Worm (Caenorhabditis elegans) whole organism, young adult: Measurements from ENCODE around the gene F41H10.5.

Experiments used
- C06A6.2 ChIP-seq: fragments of 200-800 bp; sonication (Bioruptor generic); conservative IDR thresholded peaks from 2 replicates; pipeline ENCODE4 v1.3.6; 2022; ENCODE audit warnings: missing genetic modification characterization, missing compliant biosample characterization
- C17E4.6 ChIP-seq: fragments of 200-800 bp; sonication (Bioruptor generic); IDR thresholded peaks from 2 replicates; pipeline ENCODE4 v1.3.6; 2022; ENCODE audit warnings: missing genetic modification reagents, missing genetic modification characterization, missing compliant biosample characterization
- F23B12.7 ChIP-seq: sonication (generic microtip); optimal IDR thresholded peaks from 2 replicates; lab custom pipeline; 2017; ENCODE audit warnings: missing genetic modification characterization, mild to moderate bottlenecking, missing compliant biosample characterization, antibody characterized with exemption, moderate library complexity; ENCODE audit not compliant: insufficient read depth
- Y53F4B.3 ChIP-seq: fragments of 200-800 bp; sonication (Bioruptor generic); IDR thresholded peaks from 2 replicates; pipeline ENCODE4 v1.3.6; 2022; ENCODE audit warnings: missing genetic modification reagents, missing genetic modification characterization, missing compliant biosample characterization
- Y95B8A.8 ChIP-seq: fragments of 200-800 bp; sonication (Bioruptor generic); IDR thresholded peaks from 2 replicates; pipeline ENCODE4 v1.3.6; 2022; ENCODE audit warnings: missing genetic modification reagents, missing genetic modification characterization, missing compliant biosample characterization
- ZK185.1 ChIP-seq: sonication (generic microtip); optimal IDR thresholded peaks from 2 replicates; lab custom pipeline; 2016; ENCODE audit warnings: mild to moderate bottlenecking, missing genetic modification characterization, missing compliant biosample characterization; ENCODE audit not compliant: poor library complexity, severe bottlenecking
- ama-1 ChIP-seq, 3 experiments: fragments of 150-350 bp in 1 of 3; sonication (generic microtip) in 2 of 3; optimal IDR thresholded peaks; 2 replicates each; lab custom pipeline; 2014 to 2018; ENCODE audit warnings: missing biosample characterization in 2 of 3, missing genetic modification characterization in 2 of 3, missing genetic modification reagents in 2 of 3
- aptf-3 ChIP-seq: fragments of 200-800 bp; sonication (Bioruptor generic); IDR thresholded peaks from 2 replicates; pipeline ENCODE4 v1.3.6; 2022; ENCODE audit warnings: missing genetic modification characterization, missing compliant biosample characterization
- athp-1 ChIP-seq: sonication (generic microtip); optimal IDR thresholded peaks from 2 replicates; lab custom pipeline; 2017; ENCODE audit warnings: mild to moderate bottlenecking, missing genetic modification characterization, missing compliant biosample characterization
- cebp-1 ChIP-seq, 2 experiments: fragments of 200-800 bp in 1 of 2; sonication (Bioruptor generic) in 1 of 2; sonication (generic microtip) in 1 of 2; IDR thresholded peaks in 1 of 2; optimal IDR thresholded peaks in 1 of 2; 2 replicates each; pipeline versions ENCODE4 v1.3.6 to Lab custom; 2017 to 2022; ENCODE audit warnings: missing compliant biosample characterization in 2 of 2, missing genetic modification characterization in 2 of 2, mild to moderate bottlenecking in 1 of 2, missing genetic modification reagents in 1 of 2, moderate library complexity in 1 of 2
- ceh-100 ChIP-seq: fragments of 200-800 bp; sonication (Bioruptor generic); IDR thresholded peaks from 2 replicates; pipeline ENCODE4 v1.3.6; 2022; ENCODE audit warnings: missing genetic modification reagents, missing genetic modification characterization, missing compliant biosample characterization
- ceh-58 ChIP-seq: fragments of 200-800 bp; sonication (Bioruptor generic); IDR thresholded peaks from 2 replicates; pipeline ENCODE4 v1.3.6; 2022; ENCODE audit warnings: missing genetic modification characterization, missing compliant biosample characterization
- ceh-91 ChIP-seq: fragments of 200-800 bp; sonication (Bioruptor generic); IDR thresholded peaks from 2 replicates; pipeline ENCODE4 v1.3.6; 2022; ENCODE audit warnings: missing genetic modification reagents, missing genetic modification characterization, missing compliant biosample characterization
- efl-1 ChIP-seq: fragments of 150-350 bp; optimal IDR thresholded peaks from 2 replicates; lab custom pipeline; 2014; ENCODE audit warnings: missing biosample characterization, missing genetic modification reagents, missing genetic modification characterization
- hmg-1.2 ChIP-seq: fragments of 200-800 bp; sonication (Bioruptor generic); IDR thresholded peaks from 2 replicates; pipeline ENCODE4 v1.3.6; 2022; ENCODE audit warnings: missing genetic modification reagents, missing genetic modification characterization, missing compliant biosample characterization
- hrde-1 ChIP-seq: sonication (generic microtip); optimal IDR thresholded peaks from 2 replicates; lab custom pipeline; 2016; ENCODE audit warnings: missing genetic modification characterization, mild to moderate bottlenecking, missing compliant biosample characterization, moderate library complexity, missing genotype, missing genetic modification reagents, borderline replicate concordance
- lag-1 ChIP-seq: fragments of 200-800 bp; sonication (Bioruptor generic); IDR thresholded peaks from 2 replicates; pipeline ENCODE4 v1.3.6; 2022; ENCODE audit warnings: missing genetic modification reagents, missing genetic modification characterization, missing compliant biosample characterization
- lin-26 ChIP-seq: fragments of 200-800 bp; sonication (Bioruptor generic); IDR thresholded peaks from 2 replicates; pipeline ENCODE4 v1.3.6; 2022; ENCODE audit warnings: missing genetic modification reagents, missing genetic modification characterization, missing compliant biosample characterization
- lsl-1 ChIP-seq: fragments of 200-800 bp; sonication (Bioruptor generic); optimal IDR thresholded peaks from 2 replicates; lab custom pipeline; 2018; ENCODE audit warnings: mild to moderate bottlenecking, missing genetic modification characterization, moderate library complexity, missing compliant biosample characterization
- mcd-1 ChIP-seq: fragments of 200-800 bp; sonication (Bioruptor generic); IDR thresholded peaks from 2 replicates; pipeline ENCODE4 v1.3.6; 2022; ENCODE audit warnings: missing genetic modification reagents, missing genetic modification characterization, missing compliant biosample characterization
- mes-4 ChIP-seq: sonication (generic microtip); optimal IDR thresholded peaks from 2 replicates; lab custom pipeline; 2016; ENCODE audit warnings: missing genotype, missing genetic modification characterization, missing compliant biosample characterization
- nhr-80 ChIP-seq: sonication (generic microtip); optimal IDR thresholded peaks from 2 replicates; lab custom pipeline; 2016; ENCODE audit warnings: missing genetic modification characterization, missing compliant biosample characterization
- nhr-90 ChIP-seq: sonication (generic microtip); optimal IDR thresholded peaks from 2 replicates; lab custom pipeline; 2016; ENCODE audit warnings: missing genotype, mild to moderate bottlenecking, missing genetic modification characterization, missing compliant biosample characterization
- rpc-1 ChIP-seq, 2 experiments: fragments of 150-350 bp in 1 of 2; sonication (generic microtip) in 1 of 2; optimal IDR thresholded peaks; 2 replicates each; lab custom pipeline; 2014 to 2018; ENCODE audit warnings: missing biosample characterization in 1 of 2, missing genetic modification characterization in 1 of 2, missing genetic modification reagents in 1 of 2, missing genotype in 1 of 2
- snpc-1.3 ChIP-seq: sonication (generic microtip); optimal IDR thresholded peaks from 2 replicates; lab custom pipeline; 2017; ENCODE audit warnings: missing genetic modification characterization, mild to moderate bottlenecking, missing compliant biosample characterization, antibody characterized with exemption, moderate library complexity, missing genotype, missing genetic modification reagents; ENCODE audit not compliant: insufficient read depth
- snpc-4 ChIP-seq, 5 experiments: fragments of 150-350 bp in 1 of 5; sonication (generic microtip) in 4 of 5; optimal IDR thresholded peaks; 2 replicates each; lab custom pipeline; 2014 to 2018; ENCODE audit warnings: missing genetic modification characterization in 5 of 5, missing biosample characterization in 3 of 5, antibody characterized with exemption in 2 of 5, mild to moderate bottlenecking in 2 of 5, missing compliant biosample characterization in 2 of 5, missing genotype in 2 of 5, moderate library complexity in 2 of 5, missing genetic modification reagents in 1 of 5
- tbp1 ChIP-seq: fragments of 200-800 bp; sonication (Bioruptor generic); optimal IDR thresholded peaks from 2 replicates; lab custom pipeline; 2018; ENCODE audit warnings: mild to moderate bottlenecking, missing genetic modification characterization, missing compliant biosample characterization
- ztf-26 ChIP-seq: sonication (generic microtip); optimal IDR thresholded peaks from 2 replicates; lab custom pipeline; 2017; ENCODE audit warnings: missing genetic modification characterization, missing compliant biosample characterization
- ztf-28 ChIP-seq: fragments of 200-800 bp; sonication (Bioruptor generic); IDR thresholded peaks from 2 replicates; pipeline ENCODE4 v1.3.6; 2022; ENCODE audit warnings: missing genetic modification reagents, missing genetic modification characterization, missing compliant biosample characterization
- ztf-3 ChIP-seq: fragments of 200-800 bp; sonication (Bioruptor generic); optimal IDR thresholded peaks from 2 replicates; lab custom pipeline; 2018; ENCODE audit warnings: mild to moderate bottlenecking, missing genetic modification characterization, missing compliant biosample characterization

F41H10.5 gene

ce11 chrIV:5368860-5369259, 8.2 kb downstream of the F41H10.5 start (continued):
- TF ChIP-seq hmg-1.2 (GFP tag; lab: Robert Waterston, UW) (peak; percentile 93), C17E4.6 (peak; percentile 23; the same call in 1 of the 2 replicates), lin-26 (no peak), mes-4 (tag; lab: Kevin White, UChicago) (no peak)

DNA sequence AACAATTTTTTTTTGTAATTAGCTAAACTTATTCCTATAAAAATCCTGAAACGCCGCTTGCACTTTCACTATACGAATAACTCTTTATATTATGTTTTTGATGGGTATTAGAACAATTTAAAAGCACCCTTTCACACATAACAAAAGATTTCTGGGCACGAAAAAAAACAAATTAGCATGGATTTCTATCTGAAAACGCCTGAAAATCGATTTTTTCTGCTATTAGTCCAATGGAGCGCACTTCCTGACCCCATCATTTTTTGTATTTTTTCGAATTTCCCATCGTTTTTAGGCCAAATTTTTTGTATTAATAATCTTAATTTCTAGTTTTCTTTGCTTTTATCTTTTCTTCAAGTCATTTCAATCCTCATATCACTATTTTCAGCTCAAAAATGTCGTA, 8.7 kb downstream of the F41H10.5 start, which contains the start of gene F41H10.3:
Gene F41H10.3 (plus strand): TSS at position 388 of the 400 bp plus-strand sequence.
- TF ChIP-seq mcd-1 (GFP tag; lab: Robert Waterston, UW) = 0 out of 2 replicates have a peak, but pooled peaks have one; percentile 31
- no peak for TF ChIP-seq Y95B8A.8
- no peak for TF ChIP-seq athp-1 (tag; lab: Kevin White, UChicago)
- TF ChIP-seq ceh-91 (GFP tag; lab: Robert Waterston, UW) = no peak
- TF ChIP-seq ztf-3 (GFP tag; lab: Kevin White, UChicago) = no peak
- TF ChIP-seq, all 124 proteins: peak for 1

DNA sequence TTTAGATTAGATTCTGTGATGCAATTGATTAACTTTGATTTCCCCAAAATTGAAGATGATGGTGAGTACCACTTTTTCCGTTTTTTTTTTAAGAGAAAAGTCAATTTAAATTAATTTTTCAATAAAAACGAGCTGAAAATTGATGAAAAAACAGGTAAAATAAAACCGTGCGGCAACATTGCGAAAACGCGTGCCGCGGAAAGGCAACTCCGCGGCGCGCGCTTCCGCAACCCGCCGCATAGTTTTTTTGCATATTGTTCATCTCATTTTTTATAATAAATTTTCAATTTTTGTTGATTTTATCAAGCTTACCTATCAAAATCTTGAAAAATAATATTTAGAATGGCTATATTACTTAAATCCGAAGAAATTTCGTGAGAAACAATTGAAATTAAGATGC, 10.2 kb downstream of the F41H10.5 start:
- TF ChIP-seq efl-1 (GFP tag; lab: Kevin White, UChicago) (peak; percentile 12), snpc-4 (GFP tag; optimal IDR thresholded peaks at IDR 0.05; lab: Kevin White, UChicago) (no peak), snpc-4 (tag; optimal IDR thresholded peaks at IDR 0.05; lab: Kevin White, UChicago) (peak in 2 of 4 experiments; percentile 65 to 78), lsl-1 (GFP tag; lab: Kevin White, UChicago) (peak; percentile 9), ceh-100 (GFP tag; lab: Robert Waterston, UW) (0 out of 2 replicates have a peak, but pooled peaks have one; percentile 26), hmg-1.2 (GFP tag; lab: Robert Waterston, UW) (no peak), snpc-1.3 (tag; lab: Kevin White, UChicago) (peak; percentile 18), cebp-1 (GFP tag; IDR thresholded peaks at IDR 0.05; lab: Robert Waterston, UW) (no peak), cebp-1 (tag; optimal IDR thresholded peaks at IDR 0.05; lab: Kevin White, UChicago) (peak; percentile 6), rpc-1 (optimal IDR thresholded peaks at IDR 0.05; lab: Kevin White, UChicago) (peak; percentile 14), rpc-1 (tag; optimal IDR thresholded peaks at IDR 0.05; lab: Kevin White, UChicago) (no peak), ama-1 (optimal IDR thresholded peaks at IDR 0.05; lab: Kevin White, UChicago) (no peak), ama-1 (GFP tag; optimal IDR thresholded peaks at IDR 0.05; lab: Kevin White, UChicago) (no peak)

DNA sequence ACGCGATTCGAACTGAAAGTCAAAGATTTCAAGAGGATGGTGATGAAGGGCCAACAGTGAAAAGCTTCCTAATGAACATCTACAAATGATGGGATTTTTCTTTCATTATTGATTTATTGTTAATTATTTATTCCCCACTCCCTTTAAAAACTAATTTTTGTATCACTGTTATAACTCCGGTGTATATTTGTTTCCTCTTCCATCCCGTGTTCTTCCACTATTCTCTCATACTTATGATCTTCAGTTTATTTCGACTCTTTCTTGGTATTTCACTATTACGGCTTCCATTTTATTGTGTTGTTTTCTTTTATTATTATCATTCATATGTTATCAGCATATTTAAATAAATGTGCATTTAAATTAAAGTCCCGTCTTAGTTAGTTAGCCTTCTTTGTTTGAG, 13.6 kb downstream of the F41H10.5 start:
- TF ChIP-seq aptf-3 (GFP tag; lab: Robert Waterston, UW) = no peak
- no peak for TF ChIP-seq tbp1
- 0 out of 2 replicates have a peak, but pooled peaks have one; percentile 6 for TF ChIP-seq C06A6.2 (GFP tag; lab: Robert Waterston, UW)
- TF ChIP-seq ceh-58 (GFP tag; lab: Robert Waterston, UW) = no peak
- no peak for TF ChIP-seq ztf-26
- peak; percentile 44 for TF ChIP-seq nhr-90
- no peak for TF ChIP-seq Y53F4B.3
- TF ChIP-seq F23B12.7 (tag; lab: Kevin White, UChicago) = peak; percentile 47
- TF ChIP-seq hrde-1 (tag; lab: Kevin White, UChicago) = no peak
- TF ChIP-seq rpc-1 (optimal IDR thresholded peaks at IDR 0.05; lab: Kevin White, UChicago) = no peak
- no peak for TF ChIP-seq rpc-1 (tag; optimal IDR thresholded peaks at IDR 0.05; lab: Kevin White, UChicago)
- no peak for TF ChIP-seq lag-1 (GFP tag; lab: Robert Waterston, UW)
- peak; percentile 24 for TF ChIP-seq ZK185.1 (tag; lab: Kevin White, UChicago)
- peak; percentile 34 for TF ChIP-seq snpc-1.3 (tag; lab: Kevin White, UChicago)
- no peak for TF ChIP-seq ztf-28 (GFP tag; lab: Robert Waterston, UW)
- peak; percentile 66 for TF ChIP-seq nhr-80 (tag; lab: Kevin White, UChicago)
